Fruit fly (Drosophila melanogaster) whole organism, pupa: ENCODE measurements around the gene fd96Cb.

Experiments used
- CG34367 ChIP-seq: fragments of 200-800 bp; sonication (Bioruptor generic); optimal IDR thresholded peaks from 2 replicates; lab custom pipeline; 2018; ENCODE audit warnings: missing biosample characterization, mild to moderate bottlenecking, missing genetic modification characterization
- EcR ChIP-seq: fragments of 200-800 bp; sonication (Bioruptor generic); optimal IDR thresholded peaks from 3 replicates; lab custom pipeline; 2019; ENCODE audit warnings: missing biosample characterization, missing genetic modification characterization, mild to moderate bottlenecking, moderate library complexity, missing genetic modification reagents

DNA sequence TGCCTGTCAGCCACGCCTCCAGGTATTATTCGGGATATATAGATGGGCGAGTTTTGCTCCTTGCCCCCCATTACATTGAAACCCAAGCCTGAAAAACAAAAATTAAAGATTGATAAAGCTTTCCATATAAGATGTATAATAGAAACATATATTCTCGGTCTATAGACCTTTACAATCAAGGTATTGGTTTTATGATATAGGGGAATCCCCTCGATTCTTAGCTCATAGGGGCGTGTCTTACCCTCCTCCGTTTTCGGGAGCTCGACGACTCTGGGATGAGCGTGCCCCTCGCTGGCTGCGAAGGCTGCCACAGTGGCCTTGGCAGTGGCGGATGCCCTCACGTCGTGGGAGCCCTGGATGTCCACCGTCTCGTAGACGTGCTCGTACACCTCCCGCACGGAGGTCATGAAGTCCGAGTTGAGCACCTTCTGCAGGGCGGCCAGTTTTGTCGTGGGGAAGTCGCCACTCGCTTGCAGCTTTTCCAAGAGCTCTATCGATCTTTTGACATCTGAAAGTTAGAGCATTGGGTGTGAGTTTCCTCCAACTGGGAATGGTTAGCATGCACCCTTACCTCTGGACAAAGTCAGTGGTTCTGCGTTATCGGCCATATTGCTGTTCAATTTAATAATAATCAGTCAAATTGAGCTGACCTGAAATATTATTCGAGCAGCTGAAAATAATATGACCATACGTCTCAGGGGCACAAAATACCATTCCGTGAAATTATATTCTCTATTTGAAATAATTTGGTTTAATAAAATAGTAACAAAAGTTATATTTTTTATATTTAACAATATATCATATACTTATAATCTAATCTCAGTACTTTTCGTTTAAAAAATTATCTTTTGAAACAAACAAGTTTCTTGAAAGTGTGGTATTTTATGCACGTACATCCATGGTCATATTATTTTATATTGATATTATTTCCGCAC is 29.6 kb upstream of the fd96Cb start, which contains the start of the genes veli and PQBP1:
- no peak for TF ChIP-seq CG34367
- no peak for TF ChIP-seq EcR
